Worm (Caenorhabditis elegans): ENCODE measurements around the gene snpc-3.4.

DNA sequence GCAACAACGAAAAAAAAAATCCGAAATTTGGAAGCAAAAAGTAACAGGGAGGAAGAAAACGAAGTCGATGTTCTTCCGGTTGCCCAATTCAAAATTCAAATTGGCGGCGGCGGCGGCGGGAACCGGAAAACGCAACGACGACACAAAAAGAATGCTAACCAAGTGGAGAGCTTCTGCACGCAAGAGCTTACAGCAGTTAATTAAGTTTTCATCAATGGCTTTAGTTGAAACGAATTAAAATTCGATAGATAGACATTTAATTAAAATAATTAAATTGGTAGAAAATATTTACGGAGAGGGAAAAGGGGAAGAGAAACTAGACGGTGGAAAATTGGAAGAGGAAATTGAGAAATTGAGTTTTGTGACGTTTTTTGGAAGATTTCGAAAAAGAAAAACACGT lies 50.4 kb downstream of the snpc-3.4 start:
- no peak for TF ChIP-seq ama-1 (optimal IDR thresholded peaks at IDR 0.05)
- TF ChIP-seq eyg-1 (tag; optimal IDR thresholded peaks at IDR 0.05): no peak
- TF ChIP-seq pha-4 (tag; optimal IDR thresholded peaks at IDR 0.05): no peak
- no peak for TF ChIP-seq ceh-45 (GFP tag; IDR thresholded peaks at IDR 0.05)
- TF ChIP-seq madf-2 (tag; optimal IDR thresholded peaks at IDR 0.05): no peak
- no peak for TF ChIP-seq sox-4 (tag; optimal IDR thresholded peaks at IDR 0.05)
- TF ChIP-seq lin-11 (tag; optimal IDR thresholded peaks at IDR 0.05): no peak
- no peak for TF ChIP-seq C08G9.2 (tag; optimal IDR thresholded peaks at IDR 0.05)
- no peak for TF ChIP-seq pha-2 (tag; optimal IDR thresholded peaks at IDR 0.05)
- TF ChIP-seq lim-6 (tag; optimal IDR thresholded peaks at IDR 0.05): no peak
- no peak for TF ChIP-seq sox-2 (GFP tag; IDR thresholded peaks at IDR 0.05)
- TF ChIP-seq nfya-1 (tag; optimal IDR thresholded peaks at IDR 0.05): no peak
